Worm (Caenorhabditis elegans): Measurements from ENCODE around the gene dmsr-12.

Gene dmsr-12

ce11 chrV:6764972-6765371 lies 41.3 kb downstream of the dmsr-12 start, which contains the start of gene bbs-8:
bbs-8 (minus strand) TSS chrV:6765072.
- TF ChIP-seq ceh-82 (tag; optimal IDR thresholded peaks at IDR 0.05), result no peak
- TF ChIP-seq sea-2 (GFP tag; optimal IDR thresholded peaks at IDR 0.05), result no peak
- no peak for TF ChIP-seq fkh-10 (GFP tag; optimal IDR thresholded peaks at IDR 0.05)

DNA sequence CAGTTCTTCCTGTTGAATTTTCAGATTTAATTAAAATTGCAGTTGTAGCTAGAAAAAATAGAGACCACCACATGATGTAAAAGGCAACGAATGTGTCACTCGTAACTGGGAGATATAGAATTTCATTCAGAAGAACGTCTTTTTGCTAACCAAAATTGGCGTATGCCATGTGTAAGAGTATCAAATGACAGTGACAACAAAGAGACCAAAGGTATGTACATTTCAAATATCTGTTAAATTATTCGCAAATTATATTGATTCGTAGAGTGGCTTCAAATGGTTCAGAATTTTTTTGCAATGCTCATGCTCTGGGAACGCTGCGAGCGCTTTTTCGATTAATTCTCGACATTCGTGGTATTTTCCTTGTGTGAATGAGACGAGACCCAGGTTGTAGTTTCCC lies 43.9 kb downstream of the dmsr-12 start, which contains the start of gene T25F10.4:
TSS of gene T25F10.4 (minus strand) at position 101 of the 400 bp plus-strand sequence.
- no peak for TF ChIP-seq ceh-28 (tag; optimal IDR thresholded peaks at IDR 0.05)
- TF ChIP-seq nhr-12 (tag; optimal IDR thresholded peaks at IDR 0.05), result no peak

- TF ChIP-seq snpc-4 (tag; optimal IDR thresholded peaks at IDR 0.05) (no peak), nhr-25 (tag; optimal IDR thresholded peaks at IDR 0.05) (no peak), ztf-11 (tag; optimal IDR thresholded peaks at IDR 0.05) (no peak), ceh-9 (tag; optimal IDR thresholded peaks at IDR 0.05) (no peak), lsy-12 (tag; optimal IDR thresholded peaks at IDR 0.05) (no peak)
These were observed 48.2 kb downstream of the dmsr-12 start, which contains the start of gene dbl-1 for ce11 chrV:6758017-6758416. dbl-1 (plus strand) TSS chrV:6758135.

Measured in whole organism, L3 larva.